Fruit fly (Drosophila melanogaster): ENCODE measurements around the gene CG3285.

DNA sequence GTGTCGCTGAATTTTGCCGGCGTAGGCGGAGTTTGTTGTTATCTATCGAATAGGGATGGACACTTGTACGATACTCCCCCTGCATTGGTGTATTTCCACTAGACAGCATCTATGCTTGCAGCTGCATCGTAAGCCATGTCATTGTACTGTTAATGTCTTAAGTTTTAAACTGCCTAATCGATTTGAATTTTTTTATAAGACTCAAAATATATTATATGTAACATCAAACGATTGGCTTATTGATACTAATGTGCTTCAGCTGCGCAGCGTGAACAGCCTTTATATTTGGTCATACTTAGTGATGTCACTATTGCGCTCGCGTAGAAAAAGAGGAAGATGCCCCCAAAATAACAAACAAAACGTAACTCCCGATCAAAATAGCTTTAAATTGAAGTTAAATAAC lies 46.0 kb downstream of the CG3285 start, which contains the start of the genes CG9662 and Ptpa:
- TF ChIP-seq CG8478 (optimal IDR thresholded peaks at IDR 0.05): no peak
- TF ChIP-seq CTCF (optimal IDR thresholded peaks at IDR 0.05): no peak

Measured in S2 (cell line).